Worm (Caenorhabditis elegans) whole organism, late embryonic: ENCODE measurements around the gene F11A5.15.

Source experiments
- F13H6.1 ChIP-seq: sonication (generic microtip); optimal IDR thresholded peaks from 2 replicates; lab custom pipeline; 2016; ENCODE audit warnings: missing genetic modification characterization, missing compliant biosample characterization
- K09A11.1 ChIP-seq: sonication (generic microtip); optimal IDR thresholded peaks from 2 replicates; lab custom pipeline; 2017; ENCODE audit warnings: antibody characterized with exemption, mild to moderate bottlenecking, missing genetic modification characterization, missing compliant biosample characterization; ENCODE audit not compliant: insufficient read depth
- T23F11.4 ChIP-seq: fragments of 200-800 bp; sonication (Bioruptor generic); optimal IDR thresholded peaks from 2 replicates; lab custom pipeline; 2018; ENCODE audit warnings: mild to moderate bottlenecking, missing genetic modification characterization, missing compliant biosample characterization
- Y22D7AL.16 ChIP-seq: sonication (generic microtip); optimal IDR thresholded peaks from 2 replicates; lab custom pipeline; 2016; ENCODE audit warnings: missing genetic modification characterization, missing compliant biosample characterization
- ceh-18 ChIP-seq: sonication (generic microtip); optimal IDR thresholded peaks from 2 replicates; lab custom pipeline; 2016; ENCODE audit warnings: missing genetic modification characterization, missing compliant biosample characterization
- ceh-2 ChIP-seq: sonication (generic microtip); optimal IDR thresholded peaks from 2 replicates; lab custom pipeline; 2016; ENCODE audit warnings: missing genotype, missing genetic modification characterization, missing compliant biosample characterization
- ceh-45 ChIP-seq: fragments of 200-800 bp; sonication (Bioruptor generic); IDR thresholded peaks from 2 replicates; pipeline ENCODE4 v1.3.6; 2022; ENCODE audit warnings: missing genetic modification reagents, missing genetic modification characterization, missing compliant biosample characterization
- ceh-48 ChIP-seq: sonication (generic microtip); optimal IDR thresholded peaks from 2 replicates; lab custom pipeline; 2016; ENCODE audit warnings: missing genetic modification characterization, inconsistent platforms, missing compliant biosample characterization
- ceh-6 ChIP-seq: fragments of 200-800 bp; sonication (Bioruptor generic); optimal IDR thresholded peaks from 2 replicates; lab custom pipeline; 2018; ENCODE audit warnings: mild to moderate bottlenecking, missing genetic modification characterization, missing compliant biosample characterization
- ceh-9 ChIP-seq: sonication (generic microtip); optimal IDR thresholded peaks from 2 replicates; lab custom pipeline; 2016; ENCODE audit warnings: mild to moderate bottlenecking, missing genetic modification characterization, inconsistent platforms, missing compliant biosample characterization
- dmd-4 ChIP-seq: sonication (generic microtip); optimal IDR thresholded peaks from 2 replicates; lab custom pipeline; 2016; ENCODE audit warnings: borderline replicate concordance, missing genetic modification characterization, missing compliant biosample characterization
- elt-4 ChIP-seq: sonication (generic microtip); optimal IDR thresholded peaks from 2 replicates; lab custom pipeline; 2016; ENCODE audit warnings: missing genetic modification characterization, missing compliant biosample characterization
- eyg-1 ChIP-seq: sonication (generic microtip); optimal IDR thresholded peaks from 2 replicates; lab custom pipeline; 2016; ENCODE audit warnings: missing genotype, missing genetic modification characterization, missing compliant biosample characterization
- fax-1 ChIP-seq: sonication (generic microtip); optimal IDR thresholded peaks from 2 replicates; lab custom pipeline; 2016; ENCODE audit warnings: missing genotype, missing genetic modification characterization, missing compliant biosample characterization
- fkh-6 ChIP-seq: sonication (generic microtip); optimal IDR thresholded peaks from 2 replicates; lab custom pipeline; 2016; ENCODE audit warnings: missing genetic modification characterization, missing compliant biosample characterization
- gmeb-2 ChIP-seq: sonication (generic microtip); optimal IDR thresholded peaks from 2 replicates; lab custom pipeline; 2016; ENCODE audit warnings: missing genetic modification characterization, inconsistent platforms, missing compliant biosample characterization
- hlh-30 ChIP-seq: sonication (generic microtip); optimal IDR thresholded peaks from 2 replicates; lab custom pipeline; 2017; ENCODE audit warnings: antibody characterized with exemption, missing genetic modification characterization, missing compliant biosample characterization; ENCODE audit not compliant: insufficient read depth
- hlh-8 ChIP-seq: sonication (generic microtip); optimal IDR thresholded peaks from 2 replicates; lab custom pipeline; 2016; ENCODE audit warnings: missing genotype, missing genetic modification characterization, missing compliant biosample characterization
- lin-11 ChIP-seq: fragments of 200-800 bp; sonication (Bioruptor generic); optimal IDR thresholded peaks from 2 replicates; lab custom pipeline; 2018; ENCODE audit warnings: mild to moderate bottlenecking, missing genetic modification characterization, missing compliant biosample characterization
- madf-2 ChIP-seq: sonication (generic microtip); optimal IDR thresholded peaks from 2 replicates; lab custom pipeline; 2017; ENCODE audit warnings: missing genetic modification characterization, missing compliant biosample characterization
- mec-3 ChIP-seq: sonication (generic microtip); optimal IDR thresholded peaks from 2 replicates; lab custom pipeline; 2016; ENCODE audit warnings: borderline replicate concordance, missing genetic modification characterization, missing compliant biosample characterization
- pag-3 ChIP-seq: sonication (generic microtip); optimal IDR thresholded peaks from 2 replicates; lab custom pipeline; 2016; ENCODE audit warnings: missing compliant biosample characterization, missing genetic modification characterization, borderline replicate concordance
- pat-9 ChIP-seq: fragments of 200-800 bp; sonication (Bioruptor generic); optimal IDR thresholded peaks from 2 replicates; lab custom pipeline; 2018; ENCODE audit warnings: mild to moderate bottlenecking, missing genetic modification characterization, moderate library complexity, missing compliant biosample characterization
- pha-4 ChIP-seq: fragments of 150-350 bp; optimal IDR thresholded peaks from 2 replicates; lab custom pipeline; 2018; ENCODE audit warnings: missing biosample characterization, missing genetic modification reagents, missing genetic modification characterization
- pros-1 ChIP-seq: fragments of 150-350 bp; optimal IDR thresholded peaks from 2 replicates; lab custom pipeline; 2014; ENCODE audit warnings: missing biosample characterization, missing genetic modification reagents, missing genetic modification characterization
- sdc-2 ChIP-seq: sonication (generic microtip); optimal IDR thresholded peaks from 2 replicates; lab custom pipeline; 2016; ENCODE audit warnings: missing genotype, missing genetic modification characterization, missing compliant biosample characterization
- sox-4 ChIP-seq: sonication (generic microtip); optimal IDR thresholded peaks from 2 replicates; lab custom pipeline; 2017; ENCODE audit warnings: mild to moderate bottlenecking, missing genetic modification characterization, inconsistent platforms, missing compliant biosample characterization
- syd-9 ChIP-seq: sonication (generic microtip); optimal IDR thresholded peaks from 2 replicates; lab custom pipeline; 2016; ENCODE audit warnings: mild to moderate bottlenecking, missing genetic modification characterization, moderate library complexity, missing compliant biosample characterization
- tbx-7 ChIP-seq: sonication (generic microtip); optimal IDR thresholded peaks from 2 replicates; lab custom pipeline; 2016; ENCODE audit warnings: missing genotype, missing genetic modification characterization, missing compliant biosample characterization
- unc-3 ChIP-seq, 2 experiments: fragments of 200-800 bp in 1 of 2; sonication (Bioruptor generic) in 1 of 2; sonication (generic microtip) in 1 of 2; conservative IDR thresholded peaks in 1 of 2; optimal IDR thresholded peaks in 1 of 2; 2 replicates each; pipeline versions ENCODE4 v1.3.6 to Lab custom; 2016 to 2022; ENCODE audit warnings: missing compliant biosample characterization in 2 of 2, missing genetic modification characterization in 2 of 2, missing genetic modification reagents in 1 of 2
- unc-42 ChIP-seq: sonication (generic microtip); optimal IDR thresholded peaks from 2 replicates; lab custom pipeline; 2016; ENCODE audit warnings: missing genotype, missing genetic modification characterization, missing compliant biosample characterization
- unc-55 ChIP-seq: sonication (generic microtip); optimal IDR thresholded peaks from 2 replicates; lab custom pipeline; 2017; ENCODE audit warnings: missing biosample characterization, missing genetic modification reagents, missing genetic modification characterization
- unc-86 ChIP-seq: sonication (generic microtip); optimal IDR thresholded peaks from 2 replicates; lab custom pipeline; 2016; ENCODE audit warnings: missing genetic modification characterization, missing compliant biosample characterization
- zip-5 ChIP-seq: sonication (generic microtip); optimal IDR thresholded peaks from 2 replicates; lab custom pipeline; 2016; ENCODE audit warnings: missing genetic modification characterization, missing compliant biosample characterization

The F11A5.15 gene

DNA sequence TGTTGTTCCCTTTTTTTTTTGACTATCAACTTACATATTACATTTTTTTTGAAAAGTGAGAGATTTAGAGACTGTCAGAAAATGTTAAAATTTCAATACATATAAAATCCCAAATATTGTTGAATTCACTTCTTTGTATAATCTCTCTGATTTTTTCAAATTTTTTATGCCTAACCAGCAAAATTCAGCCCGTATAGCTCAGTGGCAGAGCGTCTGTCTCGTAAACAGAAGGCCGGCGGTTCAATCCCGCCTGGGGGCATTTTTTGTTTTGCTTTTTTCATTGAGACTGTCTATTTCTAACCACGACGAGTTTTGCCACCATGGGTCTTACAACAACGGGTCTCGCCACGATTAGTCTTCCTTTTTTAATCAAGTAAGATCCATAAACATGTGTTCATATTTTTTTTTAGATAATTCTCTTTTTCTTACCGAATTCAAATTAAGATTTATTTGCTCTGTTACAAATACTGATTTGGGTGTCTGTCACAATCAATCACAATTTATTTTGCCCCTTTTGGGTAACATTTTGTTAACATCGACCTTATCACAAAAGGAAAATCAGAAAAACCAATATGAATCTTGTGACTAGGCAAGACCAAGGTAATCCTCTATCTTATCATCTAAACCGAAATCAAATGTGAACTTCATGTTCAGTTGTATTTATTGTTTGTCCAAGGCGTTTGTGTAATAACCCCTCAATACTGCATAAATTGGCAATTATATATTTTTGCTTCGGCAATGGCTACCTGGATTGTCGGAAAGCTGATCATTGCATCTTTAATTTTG is 743 bp upstream of the F11A5.15 start, which contains the start of gene glc-1:
TSS of gene glc-1 (plus strand) at position 663 of the 786 bp plus-strand sequence.
- no peak for TF ChIP-seq fkh-6 (tag; lab: Kevin White, UChicago)
- TF ChIP-seq hlh-8 (tag; lab: Kevin White, UChicago), result no peak
- no peak for TF ChIP-seq T23F11.4 (GFP tag; lab: Kevin White, UChicago)
- no peak for TF ChIP-seq pha-4 (tag; lab: Kevin White, UChicago)
- TF ChIP-seq eyg-1 (tag; lab: Kevin White, UChicago), result no peak
- no peak for TF ChIP-seq mec-3 (tag; lab: Kevin White, UChicago)
- TF ChIP-seq unc-55 (GFP tag; lab: Kevin White, UChicago), result no peak
- no peak for TF ChIP-seq ceh-45 (GFP tag; lab: Robert Waterston, UW)
- no peak for TF ChIP-seq elt-4
- TF ChIP-seq pag-3 (tag; lab: Kevin White, UChicago), result no peak
- TF ChIP-seq sox-4, result no peak

DNA sequence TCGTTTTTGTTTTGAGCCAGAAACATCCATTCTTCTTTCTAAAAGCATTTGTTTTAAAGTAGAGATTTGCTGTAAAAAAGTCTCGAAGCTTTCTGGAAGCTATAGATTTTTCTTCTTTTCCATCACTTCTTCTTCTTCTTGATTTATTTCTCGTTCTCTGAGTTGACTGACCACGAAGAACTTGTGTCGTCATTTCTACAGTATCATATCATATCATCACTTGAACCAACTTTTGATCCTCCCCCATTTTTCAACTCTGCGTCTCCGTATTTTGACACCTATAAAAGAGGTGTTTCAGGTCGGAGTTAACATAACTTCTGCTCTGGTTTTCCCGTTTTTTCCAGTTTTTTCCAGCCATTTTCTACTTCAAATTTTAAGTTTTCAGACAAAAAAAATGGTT is 3.9 kb downstream of the F11A5.15 start, which contains the start of gene F11A5.9:
TSS of gene F11A5.9 (plus strand) at position 386 of the 400 bp plus-strand sequence.
- TF ChIP-seq sox-4 (no peak), ceh-18 (no peak), hlh-30 (tag; lab: Kevin White, UChicago) (no peak), unc-3 (GFP tag; conservative IDR thresholded peaks at IDR 0.05; lab: Robert Waterston, UW) (no peak), unc-3 (tag; optimal IDR thresholded peaks at IDR 0.05; lab: Kevin White, UChicago) (no peak), pros-1 (tag; lab: Kevin White, UChicago) (no peak), pha-4 (tag; lab: Kevin White, UChicago) (no peak), unc-42 (tag; lab: Kevin White, UChicago) (no peak), unc-55 (GFP tag; lab: Kevin White, UChicago) (no peak), pat-9 (tag; lab: Kevin White, UChicago) (no peak), ceh-9 (tag; lab: Kevin White, UChicago) (no peak), tbx-7 (no peak), T23F11.4 (GFP tag; lab: Kevin White, UChicago) (no peak), F13H6.1 (no peak), K09A11.1 (tag; lab: Kevin White, UChicago) (no peak), Y22D7AL.16 (no peak)

DNA sequence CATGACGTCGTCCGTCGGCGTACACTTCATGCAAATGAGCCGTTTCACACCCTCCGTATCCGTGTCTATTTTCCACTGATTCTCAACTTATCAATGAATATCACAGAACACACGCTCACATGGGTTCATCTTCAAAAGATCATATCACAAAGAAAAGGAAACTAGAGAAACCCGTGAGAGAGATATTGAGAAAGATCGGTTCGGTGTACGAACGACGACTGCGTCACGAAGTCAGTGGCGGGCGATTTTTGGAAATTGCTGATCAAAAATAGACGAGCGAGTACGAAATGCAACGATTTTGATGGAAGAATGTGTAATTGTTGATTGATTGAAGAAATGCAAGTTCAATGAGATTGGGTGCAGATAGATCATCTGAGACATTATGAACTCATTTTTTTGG is 5.1 kb downstream of the F11A5.15 start:
- TF ChIP-seq unc-86 (tag; lab: Kevin White, UChicago) (no peak), gmeb-2 (tag; lab: Kevin White, UChicago) (no peak), fax-1 (no peak), syd-9 (no peak), Y22D7AL.16 (no peak), ceh-6 (GFP tag; lab: Kevin White, UChicago) (no peak), pha-4 (tag; lab: Kevin White, UChicago) (no peak), lin-11 (tag; lab: Kevin White, UChicago) (no peak), K09A11.1 (tag; lab: Kevin White, UChicago) (no peak), dmd-4 (tag; lab: Kevin White, UChicago) (no peak), sdc-2 (tag; lab: Kevin White, UChicago) (no peak), madf-2 (tag; lab: Kevin White, UChicago) (no peak)

DNA sequence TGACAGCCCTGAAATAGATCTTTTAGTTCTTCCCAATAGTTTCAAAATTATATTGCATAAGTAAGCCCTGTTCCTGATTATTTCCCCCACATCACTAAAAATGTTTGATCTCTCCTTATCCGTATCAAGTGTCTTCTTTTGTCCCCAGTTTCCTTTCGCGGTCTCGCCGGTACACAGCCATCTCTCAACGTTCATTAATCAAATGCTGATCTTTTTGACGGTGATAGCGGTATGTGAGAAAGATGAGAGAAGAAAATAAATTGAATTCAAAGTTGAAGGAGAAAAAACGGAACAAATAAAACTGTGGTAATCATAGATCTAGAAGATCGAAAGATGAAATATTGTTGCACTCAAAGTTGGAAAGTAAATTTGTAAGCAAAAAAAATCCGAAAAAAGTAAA is 6.7 kb downstream of the F11A5.15 start:
- TF ChIP-seq sox-4 (no peak), zip-5 (tag; lab: Kevin White, UChicago) (no peak), ceh-48 (tag; lab: Kevin White, UChicago) (no peak), unc-86 (tag; lab: Kevin White, UChicago) (no peak), ceh-2 (tag; lab: Kevin White, UChicago) (no peak)
